Worm (Caenorhabditis elegans): ENCODE results near the gene chil-15.

- no peak for TF ChIP-seq snpc-4 (tag; optimal IDR thresholded peaks at IDR 0.05)
- no peak for TF ChIP-seq nhr-84 (tag; optimal IDR thresholded peaks at IDR 0.05)
- no peak for TF ChIP-seq fkh-10 (GFP tag; optimal IDR thresholded peaks at IDR 0.05)
- no peak for TF ChIP-seq fos-1 (tag; optimal IDR thresholded peaks at IDR 0.05)
- no peak for TF ChIP-seq nhr-71 (tag; optimal IDR thresholded peaks at IDR 0.05)
- no peak for TF ChIP-seq unc-62 (GFP tag; optimal IDR thresholded peaks at IDR 0.05)
- TF ChIP-seq egl-13 (tag; optimal IDR thresholded peaks at IDR 0.05), result no peak
- no peak for TF ChIP-seq nhr-90 (tag; optimal IDR thresholded peaks at IDR 0.05; ENCODE audit: poor library complexity)
- TF ChIP-seq sptf-1 (tag; optimal IDR thresholded peaks at IDR 0.05), result no peak
- TF ChIP-seq lin-13 (GFP tag; optimal IDR thresholded peaks at IDR 0.05), result no peak
Observed at ce11 chrII:9411497-9411896, 31.9 kb downstream of the chil-15 start, which contains the start of gene M176.9.
